Worm (Caenorhabditis elegans): ENCODE results near the gene T19B10.2.

The T19B10.2 gene

DNA sequence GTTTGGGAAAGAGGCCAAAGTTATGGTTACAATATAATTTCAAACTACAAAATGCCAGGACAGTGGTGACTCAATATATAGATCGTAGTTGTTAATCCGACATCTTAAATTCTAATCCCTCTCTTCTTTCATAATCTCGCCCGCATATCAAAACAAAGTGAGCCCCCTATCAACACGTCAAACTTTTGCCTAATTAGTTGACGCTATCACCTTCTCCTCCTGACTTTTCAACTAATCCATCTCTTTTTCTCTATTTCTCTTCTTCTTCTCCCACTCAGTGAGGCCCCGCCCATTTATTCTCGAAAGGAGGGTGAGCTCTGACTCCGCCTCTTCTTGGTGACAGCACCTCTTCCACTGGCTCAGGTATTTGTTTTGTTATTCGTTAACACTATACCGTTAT, 9.8 kb upstream of the T19B10.2 start:
- TF ChIP-seq ceh-39 (tag; optimal IDR thresholded peaks at IDR 0.05) = no peak
- no peak for TF ChIP-seq lsy-2 (tag; optimal IDR thresholded peaks at IDR 0.05)
- TF ChIP-seq lin-13 (tag; optimal IDR thresholded peaks at IDR 0.05) = no peak
- TF ChIP-seq lin-32 (GFP tag; optimal IDR thresholded peaks at IDR 0.05) = no peak
- TF ChIP-seq nhr-28 (tag; optimal IDR thresholded peaks at IDR 0.05) = no peak
- no peak for TF ChIP-seq nhr-237 (tag; optimal IDR thresholded peaks at IDR 0.05)
- TF ChIP-seq blmp-1 (tag; optimal IDR thresholded peaks at IDR 0.05) = no peak
- TF ChIP-seq bed-3 (GFP tag; optimal IDR thresholded peaks at IDR 0.05) = no peak
- TF ChIP-seq cnd-1 (tag; optimal IDR thresholded peaks at IDR 0.05) = no peak
- no peak for TF ChIP-seq snpc-4 (tag; optimal IDR thresholded peaks at IDR 0.05)
- TF ChIP-seq mab-5 (tag; optimal IDR thresholded peaks at IDR 0.05) = no peak

ce11 chrV:11214569-11214968, 6.5 kb upstream of the T19B10.2 start:
- TF ChIP-seq bed-3 (GFP tag; optimal IDR thresholded peaks at IDR 0.05) (no peak), sptf-1 (tag; optimal IDR thresholded peaks at IDR 0.05) (no peak), hlh-1 (tag; optimal IDR thresholded peaks at IDR 0.05) (no peak), ces-1 (GFP tag; optimal IDR thresholded peaks at IDR 0.05) (no peak), nhr-2 (tag; optimal IDR thresholded peaks at IDR 0.05) (no peak), lin-13 (tag; optimal IDR thresholded peaks at IDR 0.05) (no peak), nhr-12 (tag; optimal IDR thresholded peaks at IDR 0.05) (no peak), ztf-11 (tag; optimal IDR thresholded peaks at IDR 0.05) (no peak), nhr-76 (tag; optimal IDR thresholded peaks at IDR 0.05) (no peak), unc-120 (tag; optimal IDR thresholded peaks at IDR 0.05; ENCODE audit: poor library complexity, severe bottlenecking) (no peak), zip-8 (tag; optimal IDR thresholded peaks at IDR 0.05) (no peak), unc-39 (tag; optimal IDR thresholded peaks at IDR 0.05) (no peak), unc-62 (GFP tag; optimal IDR thresholded peaks at IDR 0.05) (no peak), mls-2 (tag; optimal IDR thresholded peaks at IDR 0.05) (no peak), elt-3 (tag; optimal IDR thresholded peaks at IDR 0.05) (no peak), lin-32 (GFP tag; optimal IDR thresholded peaks at IDR 0.05) (no peak), cnd-1 (tag; optimal IDR thresholded peaks at IDR 0.05) (no peak), elt-1 (tag; optimal IDR thresholded peaks at IDR 0.05; ENCODE audit: borderline replicate concordance, insufficient read depth) (no peak)

DNA sequence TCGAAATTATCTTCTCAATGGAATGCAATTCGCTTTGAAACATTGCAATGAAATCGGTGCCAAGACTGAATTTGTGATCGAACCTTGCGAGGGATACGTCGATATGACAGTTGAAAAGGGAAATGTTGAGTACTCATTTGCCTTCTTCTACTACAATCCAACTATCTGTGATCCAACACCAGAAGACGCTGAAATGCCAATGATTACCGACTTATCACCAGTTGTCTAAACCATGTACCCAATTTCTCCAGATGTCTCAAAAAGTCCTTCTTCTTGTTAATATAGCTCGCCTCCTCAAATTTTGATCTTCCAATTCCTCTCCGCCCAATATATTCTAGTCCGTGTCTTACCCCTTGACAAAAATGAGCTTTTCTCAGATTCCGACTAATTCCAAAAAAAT, 5.0 kb upstream of the T19B10.2 start:
- TF ChIP-seq bed-3 (GFP tag; optimal IDR thresholded peaks at IDR 0.05) (no peak), unc-39 (tag; optimal IDR thresholded peaks at IDR 0.05) (no peak), drap-1 (GFP tag; optimal IDR thresholded peaks at IDR 0.05) (no peak), ceh-39 (tag; optimal IDR thresholded peaks at IDR 0.05) (no peak), lsy-2 (tag; optimal IDR thresholded peaks at IDR 0.05) (no peak), cnd-1 (tag; optimal IDR thresholded peaks at IDR 0.05) (no peak), sem-2 (GFP tag; optimal IDR thresholded peaks at IDR 0.05) (no peak), elt-3 (tag; optimal IDR thresholded peaks at IDR 0.05) (no peak), sptf-1 (tag; optimal IDR thresholded peaks at IDR 0.05) (no peak), nhr-2 (tag; optimal IDR thresholded peaks at IDR 0.05) (no peak)

DNA sequence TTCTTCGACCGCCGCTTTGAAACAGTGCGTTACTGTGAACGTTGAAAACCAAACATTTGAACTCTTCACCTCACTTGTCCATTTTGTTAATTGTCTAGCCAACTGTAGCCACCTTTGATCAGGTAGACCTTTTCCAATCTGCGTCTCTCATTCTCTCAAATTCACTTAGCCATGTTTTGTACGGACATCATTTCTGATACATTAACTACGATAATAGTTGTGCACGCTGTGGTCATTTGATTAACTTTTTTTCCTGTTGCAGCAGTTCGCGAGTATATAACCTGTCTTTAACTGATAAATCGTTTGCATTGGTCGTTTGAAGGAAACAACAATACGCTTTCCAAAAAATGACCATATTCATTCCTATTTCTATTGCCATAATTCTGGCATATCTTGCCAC, 3.7 kb upstream of the T19B10.2 start, which contains the start of gene cyp-29A2:
Gene cyp-29A2 (plus strand): TSS at position 190 of the 400 bp plus-strand sequence.
- TF ChIP-seq blmp-1 (tag; optimal IDR thresholded peaks at IDR 0.05) (no peak), pha-4 (tag; optimal IDR thresholded peaks at IDR 0.05) (no peak), cnd-1 (tag; optimal IDR thresholded peaks at IDR 0.05) (no peak), ceh-83 (GFP tag; optimal IDR thresholded peaks at IDR 0.05) (no peak), snpc-4 (tag; optimal IDR thresholded peaks at IDR 0.05) (no peak), mep-1 (tag; optimal IDR thresholded peaks at IDR 0.05) (no peak), nhr-2 (tag; optimal IDR thresholded peaks at IDR 0.05) (no peak), M03D4.4 (tag; optimal IDR thresholded peaks at IDR 0.05) (no peak), tbx-8 (GFP tag; optimal IDR thresholded peaks at IDR 0.05) (no peak), unc-62 (GFP tag; optimal IDR thresholded peaks at IDR 0.05) (no peak), lin-13 (tag; optimal IDR thresholded peaks at IDR 0.05) (no peak), mls-2 (tag; optimal IDR thresholded peaks at IDR 0.05) (no peak), nhr-76 (tag; optimal IDR thresholded peaks at IDR 0.05) (no peak), nhr-28 (tag; optimal IDR thresholded peaks at IDR 0.05) (no peak), ham-2 (GFP tag; optimal IDR thresholded peaks at IDR 0.05) (no peak)

ce11 chrV:11220415-11220814, 687 bp upstream of the T19B10.2 start:
- TF ChIP-seq snpc-4 (tag; optimal IDR thresholded peaks at IDR 0.05) (no peak), ceh-83 (GFP tag; optimal IDR thresholded peaks at IDR 0.05) (no peak)

All from whole organism, mixed stage, embryonic.